Worm (Caenorhabditis elegans) whole organism, dauer: ENCODE results near the gene str-206.

Source experiments
- unc-62 ChIP-seq: sonication (generic microtip); optimal IDR thresholded peaks from 2 replicates; lab custom pipeline; 2017; ENCODE audit warnings: missing biosample characterization, missing genetic modification reagents, missing genetic modification characterization

str-206 gene

ce11 chrV:6217834-6218233, at the start of gene str-206:
str-206 (plus strand) TSS chrV:6218134.
- TF ChIP-seq unc-62 (GFP tag; lab: Kevin White, UChicago) = no peak

ce11 chrV:6202573-6202972, 15.4 kb upstream of the str-206 start, which contains the start of gene ttn-1:
ttn-1 (minus strand) TSS chrV:6202632.
- no peak for TF ChIP-seq unc-62 (GFP tag; lab: Kevin White, UChicago)

- no peak for TF ChIP-seq unc-62 (GFP tag; lab: Kevin White, UChicago)
Measured at ce11 chrV:6204046-6204445, 13.9 kb upstream of the str-206 start.

- TF ChIP-seq unc-62 (GFP tag; lab: Kevin White, UChicago) = no peak
Measured at ce11 chrV:6206498-6206897, 11.4 kb upstream of the str-206 start, which contains the start of gene W06H8.2. W06H8.2 (plus strand) TSS chrV:6206755.

- TF ChIP-seq unc-62 (GFP tag; lab: Kevin White, UChicago) = no peak
Measured at ce11 chrV:6208585-6208984, 9.3 kb upstream of the str-206 start, which contains the start of gene rme-1. rme-1 (plus strand) TSS chrV:6208885.

ce11 chrV:6209930-6210647, 7.8 kb upstream of the str-206 start:
- no peak for TF ChIP-seq unc-62 (GFP tag; lab: Kevin White, UChicago)

- TF ChIP-seq unc-62 (GFP tag; lab: Kevin White, UChicago) = no peak
Measured at ce11 chrV:6211509-6211908, 6.4 kb upstream of the str-206 start.

ce11 chrV:6212566-6212965, 5.4 kb upstream of the str-206 start:
- no peak for TF ChIP-seq unc-62 (GFP tag; lab: Kevin White, UChicago)

ce11 chrV:6213216-6213735, 4.7 kb upstream of the str-206 start:
- TF ChIP-seq unc-62 (GFP tag; lab: Kevin White, UChicago) = no peak

- no peak for TF ChIP-seq unc-62 (GFP tag; lab: Kevin White, UChicago)
Measured at ce11 chrV:6213845-6214244, 4.1 kb upstream of the str-206 start.

- no peak for TF ChIP-seq unc-62 (GFP tag; lab: Kevin White, UChicago)
Measured at ce11 chrV:6214465-6214864, 3.5 kb upstream of the str-206 start.

- TF ChIP-seq unc-62 (GFP tag; lab: Kevin White, UChicago) = no peak
Measured at ce11 chrV:6217142-6217541, 792 bp upstream of the str-206 start.

- no peak for TF ChIP-seq unc-62 (GFP tag; lab: Kevin White, UChicago)
Measured at ce11 chrV:6220752-6221151, 2.8 kb downstream of the str-206 start.

ce11 chrV:6221292-6221691, 3.4 kb downstream of the str-206 start:
- no peak for TF ChIP-seq unc-62 (GFP tag; lab: Kevin White, UChicago)

ce11 chrV:6222171-6222733, 4.3 kb downstream of the str-206 start:
- TF ChIP-seq unc-62 (GFP tag; lab: Kevin White, UChicago) = no peak

ce11 chrV:6222779-6223276, 4.9 kb downstream of the str-206 start:
- no peak for TF ChIP-seq unc-62 (GFP tag; lab: Kevin White, UChicago)
